Worm (Caenorhabditis elegans) whole organism, midembryonic: ENCODE results near the gene ndx-6.

Experiments used
- T22C8.4 ChIP-seq: fragments of 200-800 bp; sonication (Bioruptor generic); IDR thresholded peaks from 2 replicates; pipeline ENCODE4 v1.3.6; 2022; ENCODE audit warnings: missing genetic modification characterization, missing compliant biosample characterization
- cog-1 ChIP-seq: sonication (generic microtip); optimal IDR thresholded peaks from 2 replicates; lab custom pipeline; 2016; ENCODE audit warnings: missing genetic modification characterization, missing compliant biosample characterization
- flt-1 ChIP-seq: fragments of 200-800 bp; sonication (Bioruptor generic); IDR thresholded peaks from 2 replicates; pipeline ENCODE4 v1.3.6; 2022; ENCODE audit warnings: missing genetic modification characterization, missing compliant biosample characterization
- klf-2 ChIP-seq: fragments of 200-800 bp; sonication (Bioruptor generic); conservative IDR thresholded peaks from 2 replicates; pipeline ENCODE4 v1.3.6; 2022; ENCODE audit warnings: missing genetic modification reagents, missing genetic modification characterization, missing compliant biosample characterization
- med-1 ChIP-seq: sonication (generic microtip); optimal IDR thresholded peaks from 2 replicates; lab custom pipeline; 2017; ENCODE audit warnings: missing genetic modification characterization, mild to moderate bottlenecking, missing compliant biosample characterization, antibody characterized with exemption, missing genetic modification reagents; ENCODE audit not compliant: insufficient read depth
- ref-1 ChIP-seq: fragments of 200-800 bp; sonication (Bioruptor generic); conservative IDR thresholded peaks from 2 replicates; pipeline ENCODE4 v1.3.6; 2022; ENCODE audit warnings: missing genetic modification reagents, missing genetic modification characterization, missing compliant biosample characterization
- tab-1 ChIP-seq: fragments of 200-800 bp; sonication (Bioruptor generic); IDR thresholded peaks from 2 replicates; pipeline ENCODE4 v1.3.6; 2022; ENCODE audit warnings: missing genetic modification characterization, missing compliant biosample characterization
- ztf-23 ChIP-seq: fragments of 200-800 bp; sonication (Bioruptor generic); IDR thresholded peaks from 2 replicates; pipeline ENCODE4 v1.3.6; 2022; ENCODE audit warnings: missing genetic modification reagents, missing genetic modification characterization, missing compliant biosample characterization
- ztf-29 ChIP-seq: fragments of 200-800 bp; sonication (Bioruptor generic); IDR thresholded peaks from 2 replicates; pipeline ENCODE4 v1.3.6; 2022; ENCODE audit warnings: missing genetic modification reagents, missing genetic modification characterization, missing compliant biosample characterization

The ndx-6 gene

ce11 chrII:5399201-5399600 is 9.5 kb upstream of the ndx-6 start, which contains the start of gene mog-5:
Gene mog-5, plus strand, starts transcription at chrII:5399538.
- TF ChIP-seq T22C8.4 (GFP tag; lab: Robert Waterston, UW) (no peak), flt-1 (GFP tag; lab: Robert Waterston, UW) (0 out of 2 replicates have a peak, but pooled peaks have one; percentile 29), klf-2 (GFP tag; lab: Robert Waterston, UW) (no peak; the same call in 1 of the 2 replicates), tab-1 (GFP tag; lab: Robert Waterston, UW) (0 out of 2 replicates have a peak, but pooled peaks have one; percentile 58), ztf-23 (peak; percentile 68; the same call in 1 of the 2 replicates), ztf-29 (peak; percentile 87), ref-1 (GFP tag; lab: Robert Waterston, UW) (no peak), cog-1 (tag; lab: Kevin White, UChicago) (peak; percentile 8), med-1 (peak; percentile 64)

- no peak for TF ChIP-seq tab-1 (GFP tag; lab: Robert Waterston, UW)
- no peak for TF ChIP-seq flt-1 (GFP tag; lab: Robert Waterston, UW)
- no peak for TF ChIP-seq T22C8.4 (GFP tag; lab: Robert Waterston, UW)
- TF ChIP-seq ztf-29: no peak
- no peak for TF ChIP-seq med-1
- TF ChIP-seq cog-1 (tag; lab: Kevin White, UChicago): no peak
- TF ChIP-seq ref-1 (GFP tag; lab: Robert Waterston, UW): no peak
- TF ChIP-seq ztf-23: no peak
- TF ChIP-seq klf-2 (GFP tag; lab: Robert Waterston, UW): no peak
Measured at ce11 chrII:5398779-5399178, 9.1 kb upstream of the ndx-6 start, which contains the start of gene fbxl-3. Gene fbxl-3, minus strand, starts transcription at chrII:5398902.

DNA sequence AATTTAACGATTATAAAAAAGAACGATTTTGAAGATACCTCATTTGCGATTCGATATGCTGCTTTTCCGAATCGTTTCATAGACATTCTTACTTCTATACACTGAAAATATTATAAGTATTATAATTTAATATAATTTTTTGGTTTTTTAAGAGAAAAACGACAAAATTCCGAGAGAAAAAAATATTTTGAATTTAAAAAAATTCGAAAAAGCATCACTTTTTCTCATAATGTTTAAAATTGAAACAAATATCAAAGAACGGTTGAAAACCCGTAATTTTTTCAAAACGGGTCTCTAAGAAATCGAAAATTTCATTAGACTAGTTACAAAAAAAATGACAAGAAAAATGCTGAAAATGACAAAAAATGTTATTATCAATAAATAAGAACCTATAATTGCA is 5.9 kb upstream of the ndx-6 start, which contains the start of gene pink-1:
TSS of gene pink-1 (minus strand) at position 101 of the 400 bp plus-strand sequence.
- TF ChIP-seq ref-1 (GFP tag; lab: Robert Waterston, UW) (no peak), ztf-23 (no peak), T22C8.4 (GFP tag; lab: Robert Waterston, UW) (no peak), klf-2 (GFP tag; lab: Robert Waterston, UW) (no peak), med-1 (no peak), ztf-29 (no peak), tab-1 (GFP tag; lab: Robert Waterston, UW) (no peak), flt-1 (GFP tag; lab: Robert Waterston, UW) (no peak), cog-1 (tag; lab: Kevin White, UChicago) (no peak)

- no peak for TF ChIP-seq ztf-29
- no peak for TF ChIP-seq tab-1 (GFP tag; lab: Robert Waterston, UW)
- no peak for TF ChIP-seq ref-1 (GFP tag; lab: Robert Waterston, UW)
- TF ChIP-seq ztf-23: no peak
- TF ChIP-seq T22C8.4 (GFP tag; lab: Robert Waterston, UW): no peak
- TF ChIP-seq med-1: no peak
- TF ChIP-seq klf-2 (GFP tag; lab: Robert Waterston, UW): no peak
- TF ChIP-seq cog-1 (tag; lab: Kevin White, UChicago): no peak
- no peak for TF ChIP-seq flt-1 (GFP tag; lab: Robert Waterston, UW)
Measured at ce11 chrII:5393090-5393489, 3.4 kb upstream of the ndx-6 start, which contains the start of gene brap-2. Gene brap-2, minus strand, starts transcription at chrII:5393190.

DNA sequence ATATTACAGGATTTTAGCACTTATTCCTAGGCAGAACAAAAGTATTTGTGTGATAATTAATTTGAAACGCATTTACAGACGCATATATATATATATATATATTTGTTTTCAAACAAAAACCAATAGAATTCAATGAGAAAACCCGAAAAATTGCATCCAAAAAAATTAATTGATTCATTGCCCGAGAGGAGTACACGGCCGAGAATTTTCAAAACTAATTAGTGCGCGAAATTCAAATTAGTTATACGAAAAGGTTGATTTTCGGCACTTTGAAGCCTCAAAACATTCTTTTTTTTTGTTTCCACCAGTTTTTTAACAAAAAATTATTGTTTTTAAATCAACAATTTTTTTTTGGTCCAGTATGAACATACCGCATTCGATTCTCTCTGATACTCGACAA is 1.8 kb upstream of the ndx-6 start:
- no peak for TF ChIP-seq T22C8.4 (GFP tag; lab: Robert Waterston, UW)
- TF ChIP-seq ztf-29: no peak
- TF ChIP-seq klf-2 (GFP tag; lab: Robert Waterston, UW): no peak
- no peak for TF ChIP-seq flt-1 (GFP tag; lab: Robert Waterston, UW)
- no peak for TF ChIP-seq tab-1 (GFP tag; lab: Robert Waterston, UW)
- TF ChIP-seq med-1: no peak
- TF ChIP-seq ref-1 (GFP tag; lab: Robert Waterston, UW): no peak
- no peak for TF ChIP-seq ztf-23
- TF ChIP-seq cog-1 (tag; lab: Kevin White, UChicago): no peak

DNA sequence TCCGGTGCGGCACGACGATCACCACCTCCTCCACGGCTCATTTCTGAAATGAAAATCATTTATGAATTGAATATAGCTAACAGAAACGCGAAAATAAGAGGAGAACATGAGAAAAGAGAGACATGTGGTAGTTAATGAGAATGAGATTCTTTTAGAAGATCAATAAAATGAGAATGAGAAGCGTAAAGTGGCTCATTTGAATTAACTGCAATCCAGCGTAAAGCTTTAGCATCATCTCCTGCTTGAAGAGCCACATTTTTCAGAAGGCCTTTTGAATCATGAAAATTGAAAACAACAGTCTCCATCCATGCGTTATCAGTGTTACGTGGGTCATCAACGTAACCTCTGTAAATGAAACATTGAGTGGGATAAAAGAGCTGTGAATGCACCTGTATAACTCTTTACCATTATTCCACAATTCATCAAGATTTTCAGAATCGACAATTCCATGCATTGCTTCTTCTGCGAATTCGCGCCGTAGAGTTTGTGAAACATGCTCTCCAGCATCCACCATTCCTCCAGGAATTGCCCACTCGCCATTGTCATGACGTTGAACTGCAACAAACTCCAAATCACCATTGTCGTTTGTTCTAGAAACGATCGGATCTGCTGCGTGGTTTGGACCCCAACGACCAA is 777 bp downstream of the ndx-6 start, which contains the start of gene rsp-4:
TSS of gene rsp-4 (minus strand) at position 51 of the 636 bp plus-strand sequence.
- no peak for TF ChIP-seq klf-2 (GFP tag; lab: Robert Waterston, UW)
- no peak for TF ChIP-seq cog-1 (tag; lab: Kevin White, UChicago)
- TF ChIP-seq ztf-23: no peak
- TF ChIP-seq T22C8.4 (GFP tag; lab: Robert Waterston, UW): no peak
- no peak for TF ChIP-seq flt-1 (GFP tag; lab: Robert Waterston, UW)

- TF ChIP-seq klf-2 (GFP tag; lab: Robert Waterston, UW): no peak
- no peak for TF ChIP-seq ztf-23
- TF ChIP-seq med-1: no peak
- TF ChIP-seq cog-1 (tag; lab: Kevin White, UChicago): no peak
- TF ChIP-seq T22C8.4 (GFP tag; lab: Robert Waterston, UW): no peak
- no peak for TF ChIP-seq tab-1 (GFP tag; lab: Robert Waterston, UW)
- no peak for TF ChIP-seq ztf-29
- no peak for TF ChIP-seq flt-1 (GFP tag; lab: Robert Waterston, UW)
- TF ChIP-seq ref-1 (GFP tag; lab: Robert Waterston, UW): no peak
Measured at ce11 chrII:5387217-5387616, 2.5 kb downstream of the ndx-6 start, which contains the start of gene ccpp-6. Gene ccpp-6, minus strand, starts transcription at chrII:5387317.

DNA sequence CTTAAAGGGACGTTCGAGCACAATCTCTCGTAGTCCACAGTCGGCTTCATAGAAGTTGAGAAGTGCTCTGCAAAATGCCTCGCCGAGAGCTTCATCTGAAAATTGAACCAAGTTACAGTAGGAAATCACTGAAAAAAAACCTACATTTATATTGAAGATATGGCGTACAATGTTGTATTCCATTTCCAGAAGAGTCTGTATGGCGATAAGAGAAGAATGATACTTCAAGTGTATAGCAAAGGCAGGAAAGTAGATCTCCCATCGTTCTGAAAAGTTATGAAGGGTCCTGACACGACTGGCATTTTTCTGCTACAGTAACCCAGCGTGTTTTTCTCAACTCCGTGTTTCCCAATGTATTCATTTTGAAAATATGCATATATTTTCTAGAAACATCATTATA is 5.4 kb downstream of the ndx-6 start:
- TF ChIP-seq ztf-23 (no peak), flt-1 (GFP tag; lab: Robert Waterston, UW) (no peak), T22C8.4 (GFP tag; lab: Robert Waterston, UW) (no peak), cog-1 (tag; lab: Kevin White, UChicago) (no peak), ref-1 (GFP tag; lab: Robert Waterston, UW) (no peak), tab-1 (GFP tag; lab: Robert Waterston, UW) (no peak), med-1 (no peak), ztf-29 (no peak), klf-2 (GFP tag; lab: Robert Waterston, UW) (no peak)

ce11 chrII:5379614-5380077 is 10.0 kb downstream of the ndx-6 start, which contains the start of gene pkc-3:
Gene pkc-3, plus strand, starts transcription at chrII:5380027.
- TF ChIP-seq ref-1 (GFP tag; lab: Robert Waterston, UW) (no peak), ztf-29 (no peak), flt-1 (GFP tag; lab: Robert Waterston, UW) (peak; percentile 64; the same call in 1 of the 2 replicates)
